Fruit fly (Drosophila melanogaster): Measurements from ENCODE around the gene msl-2.

msl-2 gene

DNA sequence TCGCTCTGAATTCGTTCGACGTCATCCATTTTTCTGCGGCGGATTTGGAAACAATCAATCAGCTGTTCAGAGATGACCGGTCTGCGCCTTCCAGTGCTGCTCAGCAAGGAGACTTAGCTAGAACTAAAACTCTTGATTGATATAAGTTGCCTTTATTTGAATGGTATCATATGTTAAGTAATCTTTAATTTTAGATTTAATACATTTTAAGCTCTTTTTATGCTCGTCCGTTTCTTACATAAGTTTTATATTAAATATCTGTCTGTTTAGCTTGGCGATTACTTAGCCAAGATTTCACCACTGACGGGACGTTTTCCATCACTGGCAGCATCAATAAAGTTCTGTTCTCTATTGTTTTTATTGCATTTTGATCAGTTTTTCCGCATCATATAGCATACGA is 8.9 kb downstream of the msl-2 start, which contains the start of the genes Cog3 and Sec5 (continued):
- TF ChIP-seq Sin3A (optimal IDR thresholded peaks at IDR 0.05) (peak; percentile 76), pan (optimal IDR thresholded peaks at IDR 0.05) (no peak), pan (GFP tag; optimal IDR thresholded peaks at IDR 0.05 in 1 of 2, IDR thresholded peaks at IDR 0.05 in 1 of 2) (peak in 1 of 2 experiments; percentile 69), CG10959 (GFP tag; IDR thresholded peaks at IDR 0.05) (no peak), unpg (GFP tag; optimal IDR thresholded peaks at IDR 0.05) (no peak), shn (GFP tag; optimal IDR thresholded peaks at IDR 0.05) (peak; percentile 45), CHES-1-like (GFP tag; optimal IDR thresholded peaks at IDR 0.05) (peak; percentile 57), CG9727 (GFP tag; optimal IDR thresholded peaks at IDR 0.05) (peak; percentile 51), CG30403 (GFP tag; optimal IDR thresholded peaks at IDR 0.05) (peak; percentile 79), CG11093 (GFP tag; IDR thresholded peaks at IDR 0.05) (peak; percentile 47; the same call in 1 of the 3 replicates), Dbx (GFP tag; IDR thresholded peaks at IDR 0.05) (peak; percentile 55; the same call in 2 of the 3 replicates), CG17829 (tag; optimal IDR thresholded peaks at IDR 0.05) (peak; percentile 76), psq (GFP tag; optimal IDR thresholded peaks at IDR 0.05) (peak; percentile 14), sug (tag; optimal IDR thresholded peaks at IDR 0.05) (peak; percentile 81), CG30020 (tag; optimal IDR thresholded peaks at IDR 0.05) (peak; percentile 45), grau (tag; optimal IDR thresholded peaks at IDR 0.05) (peak; percentile 73), Rfx (GFP tag; IDR thresholded peaks at IDR 0.05) (peak; percentile 85), CG32772 (GFP tag; IDR thresholded peaks at IDR 0.05) (peak; percentile 46; the same call in 1 of the 2 replicates), lmd (GFP tag; IDR thresholded peaks at IDR 0.05) (peak; percentile 71), fd3F (GFP tag; optimal IDR thresholded peaks at IDR 0.05) (peak; percentile 34), slbo (GFP tag; IDR thresholded peaks at IDR 0.05) (peak; percentile 78), CG13123 (GFP tag; optimal IDR thresholded peaks at IDR 0.05) (no peak), CG13424 (tag; optimal IDR thresholded peaks at IDR 0.05) (peak; percentile 74), Mrtf (GFP tag; IDR thresholded peaks at IDR 0.05) (peak; percentile 36; the same call in 1 of the 3 replicates), insv (GFP tag; optimal IDR thresholded peaks at IDR 0.05) (peak in 1 of 2 experiments; percentile 28), tin (GFP tag; optimal IDR thresholded peaks at IDR 0.05) (peak; percentile 65), Xbp1 (GFP tag; optimal IDR thresholded peaks at IDR 0.05) (peak; percentile 58), CG14965 (GFP tag; optimal IDR thresholded peaks at IDR 0.05; ENCODE audit: borderline replicate concordance) (no peak), H15 (GFP tag; IDR thresholded peaks at IDR 0.05) (no peak), row (GFP tag; IDR thresholded peaks at IDR 0.05) (peak; percentile 97), zfh2 (GFP tag; optimal IDR thresholded peaks at IDR 0.05) (peak; percentile 61), Mad (GFP tag; optimal IDR thresholded peaks at IDR 0.05) (peak; percentile 80), CG17359 (tag; optimal IDR thresholded peaks at IDR 0.05) (peak; percentile 57), CG18011 (GFP tag; optimal IDR thresholded peaks at IDR 0.05) (peak; percentile 29), H2.0 (GFP tag; IDR thresholded peaks at IDR 0.05) (peak; percentile 23; the same call in 1 of the 2 replicates), knrl (GFP tag; IDR thresholded peaks at IDR 0.05; ENCODE audit: partially characterized antibody) (no peak), CG31224 (GFP tag; IDR thresholded peaks at IDR 0.05) (peak; percentile 46; the same call in 1 of the 2 replicates), Atf6 (GFP tag; IDR thresholded peaks at IDR 0.05) (peak; percentile 36), cato (GFP tag; optimal IDR thresholded peaks at IDR 0.05; ENCODE audit: borderline replicate concordance) (peak; percentile 7), D (optimal IDR thresholded peaks at IDR 0.05) (no peak), D (GFP tag; optimal IDR thresholded peaks at IDR 0.05) (peak; percentile 74), Pdp1 (GFP tag; optimal IDR thresholded peaks at IDR 0.05) (peak; percentile 22 to 71), Tbp (GFP tag; optimal IDR thresholded peaks at IDR 0.05) (peak; percentile 81), CG4404 (GFP tag; IDR thresholded peaks at IDR 0.05) (peak; percentile 56; the same call in 1 of the 2 replicates), pum (GFP tag; optimal IDR thresholded peaks at IDR 0.05) (no peak), hth (optimal IDR thresholded peaks at IDR 0.05) (no peak), Med (GFP tag) (peak; percentile 89)
